ENCODE assay signal across 6 worm cellular contexts in genomic region chrIV:1548457-1548861, ce11.
TF ChIP-seq lines count a peak whose summit lies in the region.

col-107 (plus strand) TSS chrIV:1548721.

TF ChIP-seq in whole organism, L1 larva, 84 proteins besides CTCF, POLR2A, EP300 and RAD21 (continues in another document):
- TF ChIP-seq nhr-85 (tag; lab: Kevin White, UChicago) (peak; percentile 86), blmp-1 (tag; optimal IDR thresholded peaks at IDR 0.05; lab: Kevin White, UChicago) (peak; percentile 32), efl-1 (optimal IDR thresholded peaks at IDR 0.05; lab: Kevin White, UChicago) (no peak), efl-1 (GFP tag; optimal IDR thresholded peaks at IDR 0.05 in 1 of 2; lab: Kevin White, UChicago) (peak in 1 of 2 experiments; percentile 77), ceh-90 (tag; optimal IDR thresholded peaks at IDR 0.05; lab: Kevin White, UChicago) (no peak), mab-9 (GFP tag; IDR thresholded peaks at IDR 0.05; lab: Robert Waterston, UW) (no peak), nhr-77 (tag; optimal IDR thresholded peaks at IDR 0.05; lab: Kevin White, UChicago) (no peak), nhr-20 (tag; optimal IDR thresholded peaks at IDR 0.05; lab: Kevin White, UChicago) (peak; percentile 9), zip-4 (GFP tag; optimal IDR thresholded peaks at IDR 0.05; lab: Kevin White, UChicago) (no peak), lin-14 (GFP tag; optimal IDR thresholded peaks at IDR 0.05; lab: Kevin White, UChicago) (peak; percentile 35), nhr-71 (tag; optimal IDR thresholded peaks at IDR 0.05; lab: Kevin White, UChicago) (peak; percentile 1), ama-1 (optimal IDR thresholded peaks at IDR 0.05; lab: Kevin White, UChicago) (peak; percentile 25), sup-37 (GFP tag; optimal IDR thresholded peaks at IDR 0.05; lab: Kevin White, UChicago) (no peak), ztf-4 (tag; optimal IDR thresholded peaks at IDR 0.05; lab: Kevin White, UChicago) (peak; percentile 6), ets-5 (GFP tag; IDR thresholded peaks at IDR 0.05; lab: Robert Waterston, UW) (no peak), tlp-1 (tag; optimal IDR thresholded peaks at IDR 0.05; lab: Kevin White, UChicago) (no peak)

TF ChIP-seq in whole organism, L2 larva, 48 proteins besides CTCF, POLR2A, EP300 and RAD21 (continues in another document):
- TF ChIP-seq blmp-1 (tag; optimal IDR thresholded peaks at IDR 0.05; lab: Kevin White, UChicago; ENCODE audit: insufficient read depth) (peak; percentile 12), gmeb-1 (tag; optimal IDR thresholded peaks at IDR 0.05; lab: Kevin White, UChicago) (no peak), mab-5 (tag; optimal IDR thresholded peaks at IDR 0.05; lab: Kevin White, UChicago) (no peak), ama-1 (optimal IDR thresholded peaks at IDR 0.05; lab: Kevin White, UChicago) (peak; percentile 89), dmd-4 (tag; optimal IDR thresholded peaks at IDR 0.05; lab: Kevin White, UChicago) (no peak), skn-1 (tag; optimal IDR thresholded peaks at IDR 0.05; lab: Kevin White, UChicago) (no peak), lin-39 (tag; optimal IDR thresholded peaks at IDR 0.05; lab: Kevin White, UChicago) (no peak), nhr-25 (tag; optimal IDR thresholded peaks at IDR 0.05; lab: Kevin White, UChicago) (peak; percentile 67), nhr-11 (tag; optimal IDR thresholded peaks at IDR 0.05; lab: Kevin White, UChicago) (no peak), lin-13 (GFP tag; optimal IDR thresholded peaks at IDR 0.05; lab: Kevin White, UChicago) (no peak), peb-1 (tag; optimal IDR thresholded peaks at IDR 0.05; lab: Kevin White, UChicago) (no peak), ceh-16 (tag; optimal IDR thresholded peaks at IDR 0.05; lab: Kevin White, UChicago) (peak; percentile 50), aly-2 (tag; optimal IDR thresholded peaks at IDR 0.05; lab: Kevin White, UChicago) (no peak), ztf-11 (tag; optimal IDR thresholded peaks at IDR 0.05; lab: Kevin White, UChicago) (no peak), sma-3 (GFP tag; optimal IDR thresholded peaks at IDR 0.05; lab: Kevin White, UChicago) (no peak), R02D3.7 (tag; optimal IDR thresholded peaks at IDR 0.05; lab: Kevin White, UChicago) (no peak)

TF ChIP-seq in whole organism, L3 larva, 47 proteins besides CTCF, POLR2A, EP300 and RAD21:
- TF ChIP-seq nhr-25 (tag; optimal IDR thresholded peaks at IDR 0.05; lab: Kevin White, UChicago) (peak; percentile 91), nhr-76 (tag; optimal IDR thresholded peaks at IDR 0.05; lab: Kevin White, UChicago) (no peak), nfya-1 (tag; optimal IDR thresholded peaks at IDR 0.05; lab: Kevin White, UChicago; ENCODE audit: insufficient read depth) (peak; percentile 35), lin-15B (tag; optimal IDR thresholded peaks at IDR 0.05; lab: Kevin White, UChicago) (no peak), elt-1 (tag; optimal IDR thresholded peaks at IDR 0.05; lab: Kevin White, UChicago) (peak; percentile 84)

TF ChIP-seq in whole organism, L4 larva, 104 proteins besides CTCF, POLR2A, EP300 and RAD21:
- TF ChIP-seq ama-1 (optimal IDR thresholded peaks at IDR 0.05; lab: Kevin White, UChicago) (peak; percentile 85), mes-2 (tag; optimal IDR thresholded peaks at IDR 0.05; lab: Kevin White, UChicago; ENCODE audit: poor library complexity, severe bottlenecking) (peak; percentile 16), F26F4.8 (GFP tag; conservative IDR thresholded peaks at IDR 0.05; lab: Robert Waterston, UW) (0 out of 2 replicates have a peak, but pooled peaks have one; percentile 9), T20F7.1 (GFP tag; optimal IDR thresholded peaks at IDR 0.05; lab: Kevin White, UChicago) (no peak), nhr-25 (tag; optimal IDR thresholded peaks at IDR 0.05; lab: Kevin White, UChicago; ENCODE audit: borderline replicate concordance, insufficient read depth) (peak; percentile 1), zip-2 (tag; optimal IDR thresholded peaks at IDR 0.05; lab: Kevin White, UChicago) (no peak), arid-1 (GFP tag; conservative IDR thresholded peaks at IDR 0.05; lab: Robert Waterston, UW) (0 out of 2 replicates have a peak, but pooled peaks have one; percentile 11), aha-1 (tag; lab: Kevin White, UChicago) (peak; percentile 70)
TF ChIP-seq in whole organism, L4 larva: peak in this region for 6.

TF ChIP-seq in whole organism, late embryonic, 69 proteins besides CTCF, POLR2A, EP300 and RAD21:
- no peak for TF ChIP-seq pax-1 (tag; optimal IDR thresholded peaks at IDR 0.05; lab: Kevin White, UChicago)
- TF ChIP-seq dve-1 (tag; optimal IDR thresholded peaks at IDR 0.05; lab: Kevin White, UChicago), result peak; percentile 5
- no peak for TF ChIP-seq dmd-4 (tag; optimal IDR thresholded peaks at IDR 0.05; lab: Kevin White, UChicago; ENCODE audit: borderline replicate concordance)
- TF ChIP-seq ztf-16 (tag; optimal IDR thresholded peaks at IDR 0.05; lab: Kevin White, UChicago), result no peak
- TF ChIP-seq nfya-1 (tag; optimal IDR thresholded peaks at IDR 0.05; lab: Kevin White, UChicago), result peak; percentile 7
- no peak for TF ChIP-seq ceh-19 (GFP tag; optimal IDR thresholded peaks at IDR 0.05; lab: Kevin White, UChicago)
TF ChIP-seq in whole organism, late embryonic: peak in this region for 2.

TF ChIP-seq in whole organism, mixed stage, embryonic, 35 proteins besides CTCF, POLR2A, EP300 and RAD21:
- peak; percentile 50 for TF ChIP-seq ham-2 (GFP tag; optimal IDR thresholded peaks at IDR 0.05; lab: Kevin White, UChicago)
- peak; percentile 88 for TF ChIP-seq elt-1 (tag; optimal IDR thresholded peaks at IDR 0.05; lab: Kevin White, UChicago; ENCODE audit: borderline replicate concordance, insufficient read depth)
- TF ChIP-seq blmp-1 (tag; optimal IDR thresholded peaks at IDR 0.05; lab: Kevin White, UChicago), result no peak
- no peak for TF ChIP-seq lin-13 (tag; optimal IDR thresholded peaks at IDR 0.05; lab: Kevin White, UChicago)

Comparison
In these comparisons a context has a peak if more than half of its experiments do, and no peak if none do; other contexts are left out.
1. Of the 29 proteins assayed by ChIP-seq in both whole organism, L4 larva and whole organism, L1 larva: peak only in whole organism, L4 larva: aha-1; only in whole organism, L1 larva: none; in both: ama-1; in neither: 27.